Fruit fly (Drosophila melanogaster): ENCODE data around the gene Tl.

Gene Tl

dm6 chr3R:26886283-26886689 is 87.4 kb downstream of the Tl start (continued):
- TF ChIP-seq CG1832 (GFP tag; optimal IDR thresholded peaks at IDR 0.05) (no peak), CG17612 (GFP tag; IDR thresholded peaks at IDR 0.05) (no peak), zfh2 (GFP tag; optimal IDR thresholded peaks at IDR 0.05) (no peak), scrt (GFP tag; optimal IDR thresholded peaks at IDR 0.05) (peak; percentile 37), cato (GFP tag; optimal IDR thresholded peaks at IDR 0.05; ENCODE audit: borderline replicate concordance) (no peak), pb (GFP tag; optimal IDR thresholded peaks at IDR 0.05) (no peak), CG7271 (tag; optimal IDR thresholded peaks at IDR 0.05) (no peak), cwo (GFP tag; optimal IDR thresholded peaks at IDR 0.05) (peak; percentile 49), Atf3 (GFP tag; optimal IDR thresholded peaks at IDR 0.05) (no peak), CG11093 (GFP tag; IDR thresholded peaks at IDR 0.05) (no peak; the same call in 1 of the 3 replicates), tx (GFP tag; optimal IDR thresholded peaks at IDR 0.05) (no peak), pum (GFP tag; optimal IDR thresholded peaks at IDR 0.05) (no peak), CG11695 (GFP tag; IDR thresholded peaks at IDR 0.05) (peak; percentile 72; the same call in 2 of the 3 replicates), TFAM (GFP tag; optimal IDR thresholded peaks at IDR 0.05) (peak; percentile 4), CG4617 (GFP tag; optimal IDR thresholded peaks at IDR 0.05; ENCODE audit: borderline replicate concordance) (no peak), CG10274 (GFP tag; optimal IDR thresholded peaks at IDR 0.05) (peak; percentile 37), CG2116 (GFP tag; optimal IDR thresholded peaks at IDR 0.05) (peak; percentile 51), br (optimal IDR thresholded peaks at IDR 0.05) (no peak), CG4404 (GFP tag; IDR thresholded peaks at IDR 0.05) (peak; percentile 77), CG4820 (GFP tag; optimal IDR thresholded peaks at IDR 0.05) (peak; percentile 25), tup (GFP tag; optimal IDR thresholded peaks at IDR 0.05) (peak; percentile 11), stwl (tag; optimal IDR thresholded peaks at IDR 0.05) (peak; percentile 27), danr (GFP tag; IDR thresholded peaks at IDR 0.05) (no peak), CG4730 (GFP tag; IDR thresholded peaks at IDR 0.05) (peak; percentile 44), CG10654 (GFP tag; optimal IDR thresholded peaks at IDR 0.05) (peak; percentile 18), vnd (GFP tag; IDR thresholded peaks at IDR 0.05; ENCODE audit: partially characterized antibody) (no peak), ase (GFP tag; IDR thresholded peaks at IDR 0.05) (peak; percentile 35; the same call in 1 of the 3 replicates), repo (GFP tag; optimal IDR thresholded peaks at IDR 0.05) (no peak), sens-2 (GFP tag; IDR thresholded peaks at IDR 0.05) (no peak), fd3F (GFP tag; optimal IDR thresholded peaks at IDR 0.05) (peak; percentile 29), CG1233 (GFP tag; optimal IDR thresholded peaks at IDR 0.05) (peak; percentile 73), eve (GFP tag; optimal IDR thresholded peaks at IDR 0.05) (no peak), CG3163 (GFP tag; optimal IDR thresholded peaks at IDR 0.05) (no peak), so (GFP tag; IDR thresholded peaks at IDR 0.05) (no peak), CG11696 (GFP tag; IDR thresholded peaks at IDR 0.05) (peak; percentile 97), abd-A (tag; optimal IDR thresholded peaks at IDR 0.05) (peak; percentile 13), fd102C (GFP tag; optimal IDR thresholded peaks at IDR 0.05) (peak; percentile 11), CG16863 (GFP tag; optimal IDR thresholded peaks at IDR 0.05) (no peak), CG12744 (GFP tag; optimal IDR thresholded peaks at IDR 0.05) (no peak), Atf6 (GFP tag; IDR thresholded peaks at IDR 0.05) (peak; percentile 33; the same call in 1 of the 2 replicates), ap (GFP tag; IDR thresholded peaks at IDR 0.05) (no peak; the same call in 1 of the 2 replicates), CG17328 (GFP tag; IDR thresholded peaks at IDR 0.05) (peak; percentile 68), twi (tag; optimal IDR thresholded peaks at IDR 0.05) (peak; percentile 66), CG1602 (GFP tag; optimal IDR thresholded peaks at IDR 0.05) (peak; percentile 41), CG12219 (GFP tag; optimal IDR thresholded peaks at IDR 0.05) (peak; percentile 58), YL-1 (GFP tag; optimal IDR thresholded peaks at IDR 0.05) (peak; percentile 51), gcm2 (GFP tag; optimal IDR thresholded peaks at IDR 0.05) (no peak), Ets97D (GFP tag; optimal IDR thresholded peaks at IDR 0.05) (peak; percentile 27), Sox102F (GFP tag; optimal IDR thresholded peaks at IDR 0.05) (peak; percentile 68), CG32532 (GFP tag; IDR thresholded peaks at IDR 0.05) (no peak; the same call in 1 of the 2 replicates), CG5245 (GFP tag; optimal IDR thresholded peaks at IDR 0.05) (no peak), nau (GFP tag; optimal IDR thresholded peaks at IDR 0.05) (peak; percentile 43)
